Worm (Caenorhabditis elegans) whole organism, early embryonic: Measurements from ENCODE around the gene eat-17.

Experiments used
- B0310.2 ChIP-seq: sonication (generic microtip); optimal IDR thresholded peaks from 2 replicates; lab custom pipeline; 2016; ENCODE audit warnings: mild to moderate bottlenecking, missing genetic modification characterization, missing compliant biosample characterization
- F13C5.2 ChIP-seq: sonication (generic microtip); optimal IDR thresholded peaks from 2 replicates; lab custom pipeline; 2017; ENCODE audit warnings: mild to moderate bottlenecking, missing genetic modification characterization, inconsistent platforms, missing compliant biosample characterization
- aly-1 ChIP-seq: sonication (generic microtip); optimal IDR thresholded peaks from 2 replicates; lab custom pipeline; 2016; ENCODE audit warnings: missing genetic modification characterization, missing compliant biosample characterization
- ama-1 ChIP-seq: fragments of 150-350 bp; optimal IDR thresholded peaks from 2 replicates; lab custom pipeline; 2014
- ceh-13 ChIP-seq: fragments of 200-800 bp; sonication (Bioruptor generic); optimal IDR thresholded peaks from 2 replicates; lab custom pipeline; 2018; ENCODE audit warnings: mild to moderate bottlenecking, missing genetic modification characterization, missing compliant biosample characterization
- ceh-36 ChIP-seq: sonication (generic microtip); optimal IDR thresholded peaks from 2 replicates; lab custom pipeline; 2016; ENCODE audit warnings: missing genetic modification characterization, inconsistent platforms, missing compliant biosample characterization
- ets-7 ChIP-seq: sonication (generic microtip); optimal IDR thresholded peaks from 2 replicates; lab custom pipeline; 2016; ENCODE audit warnings: missing genotype, missing genetic modification characterization, missing compliant biosample characterization
- flt-1 ChIP-seq: fragments of 200-800 bp; sonication (Bioruptor generic); IDR thresholded peaks from 2 replicates; pipeline ENCODE4 v1.3.6; 2022; ENCODE audit warnings: missing genetic modification characterization, missing compliant biosample characterization
- hmbx-1 ChIP-seq: sonication (generic microtip); optimal IDR thresholded peaks from 2 replicates; lab custom pipeline; 2016; ENCODE audit warnings: mild to moderate bottlenecking, missing genetic modification characterization, missing compliant biosample characterization
- hmg-4 ChIP-seq: fragments of 200-800 bp; sonication (Bioruptor generic); optimal IDR thresholded peaks from 2 replicates; lab custom pipeline; 2018; ENCODE audit warnings: mild to moderate bottlenecking, missing genetic modification characterization, missing compliant biosample characterization
- hnd-1 ChIP-seq: sonication (generic microtip); optimal IDR thresholded peaks from 2 replicates; lab custom pipeline; 2016; ENCODE audit warnings: missing genetic modification characterization, missing compliant biosample characterization
- pes-1 ChIP-seq: fragments of 200-800 bp; sonication (Bioruptor generic); IDR thresholded peaks from 2 replicates; pipeline ENCODE4 v1.3.6; 2022; ENCODE audit warnings: missing genetic modification reagents, missing genetic modification characterization, missing compliant biosample characterization
- scrt-1 ChIP-seq: fragments of 200-800 bp; sonication (Bioruptor generic); IDR thresholded peaks from 2 replicates; pipeline ENCODE4 v1.3.6; 2022; ENCODE audit warnings: missing genetic modification characterization, missing compliant biosample characterization
- sea-1 ChIP-seq: fragments of 200-800 bp; sonication (Bioruptor generic); conservative IDR thresholded peaks from 2 replicates; pipeline ENCODE4 v1.3.6; 2022; ENCODE audit warnings: missing genetic modification characterization, missing compliant biosample characterization
- tbx-11 ChIP-seq: fragments of 200-800 bp; sonication (Bioruptor generic); IDR thresholded peaks from 2 replicates; pipeline ENCODE4 v1.3.6; 2022; ENCODE audit warnings: missing genetic modification characterization, missing compliant biosample characterization
- tbx-37 ChIP-seq: fragments of 200-800 bp; sonication (Bioruptor generic); conservative IDR thresholded peaks from 2 replicates; pipeline ENCODE4 v1.3.6; 2022; ENCODE audit warnings: missing genetic modification reagents, missing genetic modification characterization, missing compliant biosample characterization
- tra-4 ChIP-seq: sonication (generic microtip); optimal IDR thresholded peaks from 2 replicates; lab custom pipeline; 2017; ENCODE audit warnings: missing genetic modification characterization, missing compliant biosample characterization

Gene eat-17

DNA sequence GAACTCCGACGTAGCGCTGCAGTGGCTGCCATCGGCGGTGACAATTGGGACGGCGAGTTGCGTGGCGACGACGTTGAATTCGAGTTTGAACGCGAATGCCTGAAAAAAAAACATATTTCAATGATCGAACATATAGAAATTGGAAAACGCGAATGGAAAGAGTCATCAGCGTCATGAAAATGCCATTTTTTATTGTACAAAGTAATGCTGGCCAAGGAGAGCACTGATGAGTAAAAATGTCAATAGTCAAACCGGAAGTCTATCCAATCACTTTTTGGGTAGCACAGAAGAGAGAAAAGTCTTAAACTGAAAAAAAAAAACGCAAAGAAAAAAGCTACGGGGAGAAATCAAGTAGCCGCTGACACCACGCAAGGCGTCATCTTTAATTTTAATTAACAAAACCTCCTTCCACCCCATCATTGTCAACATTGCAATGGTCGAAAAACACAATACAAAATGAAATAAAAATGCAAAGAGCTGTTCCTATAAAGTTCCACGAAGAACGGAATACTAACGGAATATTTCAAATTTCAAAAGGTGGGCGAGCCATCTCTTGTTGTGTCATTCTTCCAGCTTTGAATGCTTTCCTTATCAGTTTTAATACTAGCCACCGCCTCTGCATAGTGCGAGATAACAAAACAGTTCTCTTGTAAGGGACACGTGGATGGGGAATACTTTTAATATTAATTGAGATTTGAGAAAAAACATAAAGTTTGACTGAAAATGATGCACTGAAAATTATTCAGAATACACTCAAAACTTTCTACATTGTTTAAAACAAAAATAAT is 3.2 kb downstream of the eat-17 start:
- no peak for TF ChIP-seq ceh-36 (tag; lab: Kevin White, UChicago)
- TF ChIP-seq tbx-37 (GFP tag; lab: Robert Waterston, UW), result no peak
- TF ChIP-seq ceh-13, result no peak
- no peak for TF ChIP-seq sea-1 (GFP tag; lab: Robert Waterston, UW)
- no peak for TF ChIP-seq ets-7 (tag; lab: Kevin White, UChicago)
- TF ChIP-seq tbx-11, result no peak
- TF ChIP-seq B0310.2 (tag; lab: Kevin White, UChicago), result no peak
- no peak for TF ChIP-seq aly-1 (tag; lab: Kevin White, UChicago)
- no peak for TF ChIP-seq F13C5.2 (tag; lab: Kevin White, UChicago)

DNA sequence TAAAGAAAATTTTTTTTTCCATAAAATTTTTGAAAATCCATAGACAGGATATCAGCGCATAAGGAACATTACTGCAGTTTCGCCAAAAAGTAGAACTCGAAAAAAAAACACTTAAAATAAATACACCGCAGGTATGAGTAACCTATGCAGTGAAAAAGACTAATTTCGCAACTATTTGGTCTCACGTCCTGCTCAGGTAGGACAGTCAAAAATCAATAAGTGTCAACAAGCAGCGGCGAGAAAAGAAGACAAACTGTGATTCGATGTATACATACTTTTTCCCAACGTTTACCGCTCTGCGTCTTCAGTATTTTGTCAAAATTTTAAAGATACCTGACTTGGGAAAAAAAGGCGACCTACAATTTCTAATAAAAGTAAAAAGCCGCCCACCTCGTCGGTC is 4.7 kb downstream of the eat-17 start:
- TF ChIP-seq sea-1 (GFP tag; lab: Robert Waterston, UW) (no peak), ets-7 (tag; lab: Kevin White, UChicago) (no peak), ama-1 (lab: Kevin White, UChicago) (no peak)

ce11 chrX:16409220-16409619 is 7.4 kb downstream of the eat-17 start:
- TF ChIP-seq tra-4 (tag; lab: Kevin White, UChicago) (no peak), ceh-36 (tag; lab: Kevin White, UChicago) (no peak)

ce11 chrX:16406632-16407031 is 10.0 kb downstream of the eat-17 start:
- TF ChIP-seq sea-1 (GFP tag; lab: Robert Waterston, UW) (no peak), pes-1 (GFP tag; lab: Robert Waterston, UW) (no peak), hmbx-1 (tag; lab: Kevin White, UChicago) (no peak), tbx-37 (GFP tag; lab: Robert Waterston, UW) (no peak), scrt-1 (GFP tag; lab: Robert Waterston, UW) (no peak), ama-1 (lab: Kevin White, UChicago) (no peak), tra-4 (tag; lab: Kevin White, UChicago) (no peak), flt-1 (GFP tag; lab: Robert Waterston, UW) (no peak), B0310.2 (tag; lab: Kevin White, UChicago) (no peak), hmg-4 (GFP tag; lab: Kevin White, UChicago) (no peak), ceh-13 (no peak), aly-1 (tag; lab: Kevin White, UChicago) (no peak), ceh-36 (tag; lab: Kevin White, UChicago) (no peak)

DNA sequence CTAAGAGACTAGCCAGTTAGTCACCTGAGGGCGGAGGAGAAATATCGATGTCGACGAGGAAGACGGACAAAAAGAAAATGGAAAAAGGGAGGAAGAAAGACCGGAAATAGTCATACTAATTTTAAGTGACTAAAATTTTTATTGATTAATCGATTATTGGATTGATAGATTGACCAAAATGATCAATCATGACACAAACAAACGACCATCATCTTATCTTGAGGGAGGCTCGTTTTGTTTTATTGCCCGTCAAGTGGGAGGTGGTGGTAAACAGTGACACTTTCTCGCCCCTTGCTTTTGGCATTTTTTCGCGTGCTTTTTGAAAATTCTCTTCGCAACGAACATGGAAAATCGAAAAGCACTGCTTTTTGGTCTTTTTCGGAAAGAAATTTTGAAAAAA is 11.8 kb downstream of the eat-17 start:
- TF ChIP-seq pes-1 (GFP tag; lab: Robert Waterston, UW) (no peak), ceh-36 (tag; lab: Kevin White, UChicago) (no peak), hmbx-1 (tag; lab: Kevin White, UChicago) (no peak), ets-7 (tag; lab: Kevin White, UChicago) (no peak), ceh-13 (no peak), hnd-1 (no peak), tra-4 (tag; lab: Kevin White, UChicago) (no peak), sea-1 (GFP tag; lab: Robert Waterston, UW) (no peak), tbx-11 (no peak), tbx-37 (GFP tag; lab: Robert Waterston, UW) (no peak), ama-1 (lab: Kevin White, UChicago) (no peak)

DNA sequence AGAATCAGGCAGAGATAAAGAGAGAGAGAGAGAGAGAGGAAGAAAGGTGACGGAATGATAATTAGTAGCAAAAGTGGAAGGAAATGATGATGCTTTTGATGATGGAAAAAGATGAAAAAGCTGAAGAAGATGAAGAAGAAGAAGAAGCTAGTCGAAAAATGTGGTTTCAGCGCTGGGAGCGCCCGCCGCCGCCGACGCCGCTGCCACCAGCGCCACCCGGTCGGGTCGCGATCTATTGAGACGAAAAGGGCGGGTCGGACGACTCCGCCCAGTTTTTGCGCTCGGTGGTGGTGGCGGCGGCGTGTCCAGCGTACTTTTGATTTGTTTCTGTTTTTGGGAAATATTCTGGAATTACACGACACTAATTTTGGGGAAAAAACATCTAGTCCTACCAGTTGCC is 13.2 kb downstream of the eat-17 start:
- no peak for TF ChIP-seq tra-4 (tag; lab: Kevin White, UChicago)
- no peak for TF ChIP-seq ama-1 (lab: Kevin White, UChicago)
- no peak for TF ChIP-seq flt-1 (GFP tag; lab: Robert Waterston, UW)
- no peak for TF ChIP-seq hnd-1
- TF ChIP-seq tbx-37 (GFP tag; lab: Robert Waterston, UW), result no peak
- TF ChIP-seq F13C5.2 (tag; lab: Kevin White, UChicago), result no peak
- no peak for TF ChIP-seq tbx-11
- TF ChIP-seq pes-1 (GFP tag; lab: Robert Waterston, UW), result no peak

DNA sequence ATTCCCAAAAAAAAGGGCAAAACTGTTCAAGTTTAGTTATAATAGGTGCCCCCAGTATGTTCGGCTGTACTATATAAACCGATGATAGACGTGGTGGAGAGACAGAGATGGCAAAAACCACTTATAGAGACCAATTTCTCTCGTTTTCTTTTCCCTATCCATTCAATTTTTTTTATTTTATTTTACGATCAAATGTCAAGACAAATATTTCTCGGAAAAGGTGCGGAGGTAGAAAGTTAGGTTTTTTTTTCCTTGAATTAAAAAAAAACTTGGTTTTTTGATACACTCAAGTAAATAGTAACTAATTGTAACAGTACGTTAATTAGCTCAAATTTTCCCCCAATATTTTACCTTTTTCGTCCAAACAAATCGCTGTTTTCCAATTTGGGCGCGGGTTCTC is 13.9 kb downstream of the eat-17 start:
- TF ChIP-seq ets-7 (tag; lab: Kevin White, UChicago) (no peak), sea-1 (GFP tag; lab: Robert Waterston, UW) (no peak), hmbx-1 (tag; lab: Kevin White, UChicago) (no peak), aly-1 (tag; lab: Kevin White, UChicago) (no peak), ceh-36 (tag; lab: Kevin White, UChicago) (no peak)

- no peak for TF ChIP-seq ceh-13
- TF ChIP-seq hmg-4 (GFP tag; lab: Kevin White, UChicago), result no peak
- no peak for TF ChIP-seq flt-1 (GFP tag; lab: Robert Waterston, UW)
- no peak for TF ChIP-seq tra-4 (tag; lab: Kevin White, UChicago)
- TF ChIP-seq tbx-11, result no peak
- no peak for TF ChIP-seq ama-1 (lab: Kevin White, UChicago)
- no peak for TF ChIP-seq hnd-1
- TF ChIP-seq F13C5.2 (tag; lab: Kevin White, UChicago), result no peak
- no peak for TF ChIP-seq hmbx-1 (tag; lab: Kevin White, UChicago)
- TF ChIP-seq scrt-1 (GFP tag; lab: Robert Waterston, UW), result no peak
- no peak for TF ChIP-seq sea-1 (GFP tag; lab: Robert Waterston, UW)
Observed at ce11 chrX:16402303-16402702, 14.3 kb downstream of the eat-17 start.
